Fruit fly (Drosophila melanogaster) whole organism, prepupa: ENCODE data around the gene Cnep1r2.

Experiments
- CG16779 ChIP-seq: fragments of 200-800 bp; sonication (Bioruptor generic); optimal IDR thresholded peaks from 3 replicates; lab custom pipeline; 2017; ENCODE audit warnings: missing biosample characterization, mild to moderate bottlenecking, missing genetic modification characterization
- CG6792 ChIP-seq: fragments of 200-800 bp; sonication (Bioruptor generic); optimal IDR thresholded peaks from 3 replicates; lab custom pipeline; 2016; ENCODE audit warnings: missing biosample characterization, missing genetic modification characterization
- CG6854 ChIP-seq: fragments of 200-800 bp; sonication (Bioruptor generic); optimal IDR thresholded peaks from 2 replicates; lab custom pipeline; 2017; ENCODE audit warnings: missing biosample characterization, mild to moderate bottlenecking, missing genetic modification characterization
- CG7368 ChIP-seq: fragments of 200-800 bp; sonication (Bioruptor generic); optimal IDR thresholded peaks from 3 replicates; lab custom pipeline; 2016; ENCODE audit warnings: missing biosample characterization, missing genetic modification characterization
- fd59A ChIP-seq: fragments of 200-800 bp; sonication (Bioruptor generic); optimal IDR thresholded peaks from 2 replicates; lab custom pipeline; 2017; ENCODE audit warnings: missing biosample characterization, mild to moderate bottlenecking, missing genetic modification characterization, missing genetic modification reagents
- fd85E ChIP-seq: fragments of 200-800 bp; sonication (Bioruptor generic); optimal IDR thresholded peaks from 3 replicates; lab custom pipeline; 2016; ENCODE audit warnings: missing biosample characterization, missing genetic modification characterization
- salr ChIP-seq, 2 experiments: fragments of 200-800 bp; sonication (Bioruptor generic); optimal IDR thresholded peaks; 3 replicates each; lab custom pipeline; 2016 to 2018; ENCODE audit warnings: missing biosample characterization in 2 of 2, missing genetic modification characterization in 2 of 2, mild to moderate bottlenecking in 1 of 2

DNA sequence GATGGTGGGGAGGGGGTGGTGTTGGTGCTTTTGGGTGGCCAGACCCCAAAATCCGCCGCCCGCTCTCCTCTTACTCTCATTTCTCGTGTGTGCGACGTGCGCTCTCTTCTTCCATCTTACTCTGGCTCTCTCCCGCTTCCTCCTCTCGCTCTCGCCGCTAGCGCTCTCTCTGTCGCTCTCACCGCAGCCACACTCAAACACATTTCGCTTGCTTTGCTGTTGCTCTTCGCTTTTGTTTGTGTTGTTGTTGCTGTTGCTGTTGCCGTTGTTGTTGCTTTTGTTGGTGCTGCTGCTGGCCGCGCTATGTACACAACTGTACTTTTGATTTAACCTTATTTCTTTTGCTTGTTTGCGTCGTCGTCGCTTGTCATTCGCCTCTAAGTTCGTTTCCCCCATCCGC, 43.9 kb downstream of the Cnep1r2 start:
- TF ChIP-seq CG16779 (peak; percentile 0), fd85E (no peak), CG7368 (no peak), salr (GFP tag; optimal IDR thresholded peaks at IDR 0.05; lab: Kevin White, UChicago) (no peak), fd59A (GFP tag; lab: Kevin White, UChicago) (no peak), CG6792 (GFP tag; lab: Kevin White, UChicago) (no peak), CG6854 (no peak)
